Worm (Caenorhabditis elegans) whole organism, late embryonic: ENCODE results near the gene W08E12.7.

ENCODE experiments used
- C38D4.7 ChIP-seq: fragments of 200-800 bp; sonication (Bioruptor generic); optimal IDR thresholded peaks from 2 replicates; lab custom pipeline; 2018; ENCODE audit warnings: mild to moderate bottlenecking, missing genetic modification characterization, moderate library complexity, missing compliant biosample characterization
- K02D7.2 ChIP-seq: sonication (generic microtip); optimal IDR thresholded peaks from 2 replicates; lab custom pipeline; 2017; ENCODE audit warnings: mild to moderate bottlenecking, missing genetic modification characterization, missing compliant biosample characterization
- ceh-9 ChIP-seq: sonication (generic microtip); optimal IDR thresholded peaks from 2 replicates; lab custom pipeline; 2016; ENCODE audit warnings: mild to moderate bottlenecking, missing genetic modification characterization, inconsistent platforms, missing compliant biosample characterization
- dve-1 ChIP-seq: sonication (generic microtip); optimal IDR thresholded peaks from 2 replicates; lab custom pipeline; 2017; ENCODE audit warnings: antibody characterized with exemption, mild to moderate bottlenecking, missing genetic modification characterization, missing compliant biosample characterization
- elt-4 ChIP-seq: sonication (generic microtip); optimal IDR thresholded peaks from 2 replicates; lab custom pipeline; 2016; ENCODE audit warnings: missing genetic modification characterization, missing compliant biosample characterization
- lim-6 ChIP-seq: sonication (generic microtip); optimal IDR thresholded peaks from 2 replicates; lab custom pipeline; 2016; ENCODE audit warnings: missing genetic modification characterization, missing compliant biosample characterization
- madf-2 ChIP-seq: sonication (generic microtip); optimal IDR thresholded peaks from 2 replicates; lab custom pipeline; 2017; ENCODE audit warnings: missing genetic modification characterization, missing compliant biosample characterization
- nfya-1 ChIP-seq: sonication (generic microtip); optimal IDR thresholded peaks from 2 replicates; lab custom pipeline; 2017; ENCODE audit warnings: missing genetic modification characterization, mild to moderate bottlenecking, missing compliant biosample characterization, antibody characterized with exemption, moderate library complexity
- nhr-11 ChIP-seq: fragments of 150-350 bp; optimal IDR thresholded peaks from 2 replicates; lab custom pipeline; 2014; ENCODE audit warnings: missing biosample characterization, missing genetic modification characterization
- pha-4 ChIP-seq: fragments of 150-350 bp; optimal IDR thresholded peaks from 2 replicates; lab custom pipeline; 2018; ENCODE audit warnings: missing biosample characterization, missing genetic modification reagents, missing genetic modification characterization
- pqm-1 ChIP-seq: sonication (generic microtip); optimal IDR thresholded peaks from 2 replicates; lab custom pipeline; 2016; ENCODE audit warnings: missing genetic modification characterization, missing compliant biosample characterization
- ref-2 ChIP-seq: sonication (generic microtip); optimal IDR thresholded peaks from 2 replicates; lab custom pipeline; 2016; ENCODE audit warnings: missing genetic modification characterization, missing compliant biosample characterization

DNA sequence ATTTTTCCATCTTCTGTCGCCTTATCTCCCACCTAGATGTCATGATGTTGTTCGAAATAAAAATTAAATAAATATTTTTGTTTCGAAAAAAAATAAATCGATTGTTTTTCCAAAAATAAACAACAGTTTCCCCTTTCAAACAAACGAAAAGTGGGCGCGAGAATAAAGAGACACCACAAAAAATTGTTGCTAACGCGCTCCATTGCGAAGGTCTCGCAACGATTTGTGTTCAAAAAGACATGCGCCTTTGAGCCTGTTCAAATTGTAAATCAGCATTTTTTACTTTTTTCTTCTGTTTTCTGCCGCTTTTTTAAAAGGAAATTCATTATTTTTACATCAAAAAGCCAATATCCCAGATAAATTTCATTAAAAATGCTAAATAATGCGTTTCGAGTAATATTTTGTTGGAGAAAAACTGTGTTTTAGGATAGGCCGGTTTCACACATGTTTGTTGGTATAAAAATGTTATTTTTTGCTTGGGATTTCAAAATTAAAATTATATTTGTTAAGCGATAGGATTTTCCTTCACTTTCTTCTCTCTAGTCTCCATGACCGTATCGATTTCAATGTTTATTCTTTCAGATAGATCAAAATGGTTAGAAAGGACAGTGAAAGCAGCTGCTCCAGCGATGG is at the start of gene W08E12.7:
- TF ChIP-seq nhr-11 (no peak), K02D7.2 (tag; lab: Kevin White, UChicago) (peak; percentile 3), elt-4 (tag; lab: Kevin White, UChicago) (no peak), ref-2 (peak; percentile 91), pqm-1 (tag; lab: Kevin White, UChicago) (peak; percentile 25), C38D4.7 (GFP tag; lab: Kevin White, UChicago) (peak; percentile 5), pha-4 (tag; lab: Kevin White, UChicago) (no peak), ceh-9 (no peak), dve-1 (tag; lab: Kevin White, UChicago) (peak; percentile 74), nfya-1 (tag; lab: Kevin White, UChicago) (peak; percentile 89), lim-6 (tag; lab: Kevin White, UChicago) (no peak), madf-2 (tag; lab: Kevin White, UChicago) (peak; percentile 60)
